Worm (Caenorhabditis elegans) whole organism, L4 larva: Measurements from ENCODE around the gene pdr-1.

ENCODE experiments used
- F37D6.2 ChIP-seq: sonication (generic microtip); optimal IDR thresholded peaks from 2 replicates; lab custom pipeline; 2016; ENCODE audit warnings: mild to moderate bottlenecking, missing genetic modification characterization, missing compliant biosample characterization
- R02D3.7 ChIP-seq: fragments of 150-350 bp; sonication (generic microtip); optimal IDR thresholded peaks from 3 replicates; lab custom pipeline; 2014; ENCODE audit warnings: missing biosample characterization, missing genetic modification characterization
- Y5F2A.4 ChIP-seq: fragments of 200-800 bp; sonication (Bioruptor generic); optimal IDR thresholded peaks from 2 replicates; lab custom pipeline; 2018; ENCODE audit warnings: mild to moderate bottlenecking, missing genetic modification characterization, missing compliant biosample characterization
- Y75B8A.6 ChIP-seq: fragments of 200-800 bp; sonication (Bioruptor generic); IDR thresholded peaks from 2 replicates; pipeline ENCODE4 v1.3.6; 2022; ENCODE audit warnings: missing genetic modification reagents, missing genetic modification characterization, missing compliant biosample characterization
- ZK337.2 ChIP-seq: fragments of 200-800 bp; sonication (Bioruptor generic); IDR thresholded peaks from 2 replicates; pipeline ENCODE4 v1.3.6; 2022; ENCODE audit warnings: missing genetic modification reagents, missing genetic modification characterization, missing compliant biosample characterization
- ZK546.5 ChIP-seq, 2 experiments: sonication (generic microtip); optimal IDR thresholded peaks; 2 replicates each; lab custom pipeline; 2017; ENCODE audit warnings: missing biosample characterization in 2 of 2, missing genetic modification characterization in 2 of 2
- aha-1 ChIP-seq: fragments of 150-350 bp; peaks from one replicate; lab custom pipeline; 2014; ENCODE audit warnings: missing biosample characterization, missing genetic modification characterization
- aly-2 ChIP-seq: sonication (generic microtip); optimal IDR thresholded peaks from 2 replicates; lab custom pipeline; 2018; ENCODE audit warnings: missing biosample characterization, missing genetic modification characterization
- arid-1 ChIP-seq: fragments of 200-800 bp; sonication (Bioruptor generic); conservative IDR thresholded peaks from 2 replicates; pipeline ENCODE4 v1.3.6; 2022; ENCODE audit warnings: missing genetic modification reagents, missing genetic modification characterization, missing compliant biosample characterization
- ceh-32 ChIP-seq: sonication (generic microtip); optimal IDR thresholded peaks from 2 replicates; lab custom pipeline; 2016; ENCODE audit warnings: mild to moderate bottlenecking, missing genetic modification characterization, missing compliant biosample characterization; ENCODE audit not compliant: poor library complexity
- ceh-62 ChIP-seq: sonication (generic microtip); optimal IDR thresholded peaks from 2 replicates; lab custom pipeline; 2017; ENCODE audit warnings: missing biosample characterization, missing genetic modification characterization
- ceh-82 ChIP-seq: sonication (generic microtip); optimal IDR thresholded peaks from 2 replicates; lab custom pipeline; 2017; ENCODE audit warnings: missing biosample characterization, missing genetic modification characterization
- ctbp-1 ChIP-seq: fragments of 200-800 bp; sonication (Bioruptor generic); IDR thresholded peaks from 2 replicates; pipeline ENCODE4 v1.3.6; 2022; ENCODE audit warnings: missing genetic modification reagents, missing genetic modification characterization, missing compliant biosample characterization
- daf-16 ChIP-seq, 3 experiments: sonication (generic microtip); optimal IDR thresholded peaks; 2 replicates each; lab custom pipeline; 2016 to 2017; ENCODE audit warnings: missing genetic modification characterization in 3 of 3, missing genetic modification reagents in 3 of 3, mild to moderate bottlenecking in 2 of 3, missing compliant biosample characterization in 2 of 3, missing biosample characterization in 1 of 3, moderate library complexity in 1 of 3
- daf-19 ChIP-seq: fragments of 200-800 bp; sonication (Bioruptor generic); conservative IDR thresholded peaks from 2 replicates; pipeline ENCODE4 v1.3.6; 2022; ENCODE audit warnings: missing genetic modification characterization, missing compliant biosample characterization
- daf-8 ChIP-seq: fragments of 200-800 bp; sonication (Bioruptor generic); IDR thresholded peaks from 2 replicates; pipeline ENCODE4 v1.3.6; 2022; ENCODE audit warnings: missing genetic modification characterization, missing compliant biosample characterization
- dmd-6 ChIP-seq: fragments of 200-800 bp; sonication (Bioruptor generic); IDR thresholded peaks from 2 replicates; pipeline ENCODE4 v1.3.6; 2022; ENCODE audit warnings: missing genetic modification reagents, missing genetic modification characterization, missing compliant biosample characterization
- dmd-8 ChIP-seq: fragments of 200-800 bp; sonication (Bioruptor generic); IDR thresholded peaks from 2 replicates; pipeline ENCODE4 v1.3.6; 2022; ENCODE audit warnings: missing genetic modification characterization, missing compliant biosample characterization
- dmd-9 ChIP-seq: fragments of 200-800 bp; sonication (Bioruptor generic); IDR thresholded peaks from 2 replicates; pipeline ENCODE4 v1.3.6; 2022; ENCODE audit warnings: missing genetic modification reagents, missing genetic modification characterization, missing compliant biosample characterization
- dpl-1 ChIP-seq: fragments of 150-350 bp; optimal IDR thresholded peaks from 2 replicates; lab custom pipeline; 2014; ENCODE audit warnings: missing biosample characterization, missing genetic modification reagents, missing genetic modification characterization
- dve-1 ChIP-seq: sonication (generic microtip); optimal IDR thresholded peaks from 2 replicates; lab custom pipeline; 2017; ENCODE audit warnings: antibody characterized with exemption, mild to moderate bottlenecking, missing genetic modification characterization, missing compliant biosample characterization; ENCODE audit not compliant: insufficient read depth
- fos-1 ChIP-seq: fragments of 150-350 bp; optimal IDR thresholded peaks from 2 replicates; lab custom pipeline; 2014; ENCODE audit warnings: missing biosample characterization, missing genetic modification characterization
- hif-1 ChIP-seq, 2 experiments: sonication (generic microtip); optimal IDR thresholded peaks; 2 replicates each; lab custom pipeline; 2016 to 2017; ENCODE audit warnings: missing compliant biosample characterization in 2 of 2, missing genetic modification characterization in 2 of 2, missing genetic modification reagents in 2 of 2, missing genotype in 2 of 2, mild to moderate bottlenecking in 1 of 2
- hlh-11 ChIP-seq: fragments of 200-800 bp; sonication (Bioruptor generic); optimal IDR thresholded peaks from 2 replicates; lab custom pipeline; 2018; ENCODE audit warnings: mild to moderate bottlenecking, missing genetic modification characterization, missing compliant biosample characterization
- jun-1 ChIP-seq: fragments of 150-350 bp; optimal IDR thresholded peaks from 2 replicates; lab custom pipeline; 2014; ENCODE audit warnings: missing biosample characterization, missing genetic modification reagents, missing genetic modification characterization
- lin-1 ChIP-seq: fragments of 200-800 bp; sonication (Bioruptor generic); IDR thresholded peaks from 2 replicates; pipeline ENCODE4 v1.3.6; 2022; ENCODE audit warnings: missing genetic modification reagents, missing genetic modification characterization, missing compliant biosample characterization
- lin-29 ChIP-seq: fragments of 200-800 bp; sonication (Bioruptor generic); IDR thresholded peaks from 2 replicates; pipeline ENCODE4 v1.3.6; 2022; ENCODE audit warnings: missing genetic modification reagents, missing genetic modification characterization, missing compliant biosample characterization
- lin-38 ChIP-seq: fragments of 200-800 bp; sonication (Bioruptor generic); IDR thresholded peaks from 2 replicates; pipeline ENCODE4 v1.3.6; 2022; ENCODE audit warnings: missing genetic modification reagents, missing genetic modification characterization, missing compliant biosample characterization
- lir-3 ChIP-seq: sonication (generic microtip); optimal IDR thresholded peaks from 2 replicates; lab custom pipeline; 2016; ENCODE audit warnings: mild to moderate bottlenecking, missing genetic modification characterization, missing compliant biosample characterization
- lsy-2 ChIP-seq, 2 experiments: fragments of 150-350 bp in 1 of 2; sonication (generic microtip) in 1 of 2; optimal IDR thresholded peaks; 2 replicates each; lab custom pipeline; 2014 to 2017; ENCODE audit warnings: missing biosample characterization in 2 of 2, missing genetic modification characterization in 2 of 2
- madf-5 ChIP-seq, 2 experiments: fragments of 200-800 bp; sonication (Bioruptor generic); IDR thresholded peaks; 2 replicates each; pipeline ENCODE4 v1.3.6; 2022; ENCODE audit warnings: missing compliant biosample characterization in 2 of 2, missing genetic modification characterization in 2 of 2
- mdt-29 ChIP-seq: fragments of 200-800 bp; sonication (Bioruptor generic); IDR thresholded peaks from 2 replicates; pipeline ENCODE4 v1.3.6; 2022; ENCODE audit warnings: missing genetic modification reagents, missing genetic modification characterization, missing compliant biosample characterization
- mep-1 ChIP-seq: fragments of 150-350 bp; sonication (generic microtip); optimal IDR thresholded peaks from 3 replicates; lab custom pipeline; 2014; ENCODE audit warnings: missing biosample characterization, missing genetic modification characterization
- mes-2 ChIP-seq: sonication (generic microtip); optimal IDR thresholded peaks from 2 replicates; lab custom pipeline; 2016; ENCODE audit warnings: missing genotype, mild to moderate bottlenecking, missing genetic modification characterization, missing compliant biosample characterization; ENCODE audit not compliant: poor library complexity, severe bottlenecking
- mxl-3 ChIP-seq: fragments of 200-800 bp; sonication (Bioruptor generic); optimal IDR thresholded peaks from 2 replicates; lab custom pipeline; 2018; ENCODE audit warnings: mild to moderate bottlenecking, missing genetic modification characterization, missing compliant biosample characterization
- nhr-10 ChIP-seq: fragments of 150-350 bp; optimal IDR thresholded peaks from 2 replicates; lab custom pipeline; 2014; ENCODE audit warnings: missing biosample characterization, missing genetic modification characterization
- nhr-11 ChIP-seq: fragments of 150-350 bp; optimal IDR thresholded peaks from 2 replicates; lab custom pipeline; 2014; ENCODE audit warnings: missing biosample characterization, missing genetic modification characterization
- nhr-25 ChIP-seq: sonication (generic microtip); optimal IDR thresholded peaks from 2 replicates; lab custom pipeline; 2017; ENCODE audit warnings: missing genetic modification characterization, mild to moderate bottlenecking, missing compliant biosample characterization, antibody characterized with exemption, moderate library complexity, borderline replicate concordance; ENCODE audit not compliant: insufficient read depth
- nhr-28 ChIP-seq: fragments of 150-350 bp; optimal IDR thresholded peaks from 2 replicates; lab custom pipeline; 2014; ENCODE audit warnings: missing biosample characterization, missing genetic modification characterization
- pha-4 ChIP-seq, 2 experiments: fragments of 150-350 bp in 1 of 2; fragments of 200-800 bp in 1 of 2; sonication (Bioruptor generic) in 1 of 2; IDR thresholded peaks in 1 of 2; optimal IDR thresholded peaks in 1 of 2; 2 replicates each; pipeline versions ENCODE4 v1.3.6 to Lab custom; 2014 to 2022; ENCODE audit warnings: missing genetic modification characterization in 2 of 2, missing genetic modification reagents in 2 of 2, missing biosample characterization in 1 of 2, missing compliant biosample characterization in 1 of 2
- php-3 ChIP-seq: fragments of 200-800 bp; sonication (Bioruptor generic); IDR thresholded peaks from 2 replicates; pipeline ENCODE4 v1.3.6; 2022; ENCODE audit warnings: missing genetic modification reagents, missing genetic modification characterization, missing compliant biosample characterization
- pqm-1 ChIP-seq: sonication (generic microtip); optimal IDR thresholded peaks from 2 replicates; lab custom pipeline; 2017; ENCODE audit warnings: missing biosample characterization, missing genetic modification characterization
- saeg-2 ChIP-seq: fragments of 200-800 bp; sonication (Bioruptor generic); IDR thresholded peaks from 2 replicates; pipeline ENCODE4 v1.3.6; 2022; ENCODE audit warnings: missing genetic modification reagents, missing genetic modification characterization, missing compliant biosample characterization
- sdz-12 ChIP-seq: fragments of 200-800 bp; sonication (Bioruptor generic); optimal IDR thresholded peaks from 2 replicates; lab custom pipeline; 2018; ENCODE audit warnings: mild to moderate bottlenecking, missing genetic modification characterization, missing compliant biosample characterization
- skn-1 ChIP-seq: fragments of 150-350 bp; optimal IDR thresholded peaks from 2 replicates; lab custom pipeline; 2014; ENCODE audit warnings: missing biosample characterization, missing genetic modification characterization
- tra-1 ChIP-seq: fragments of 200-800 bp; sonication (Bioruptor generic); IDR thresholded peaks from 2 replicates; pipeline ENCODE4 v1.3.6; 2022; ENCODE audit warnings: missing genetic modification reagents, missing genetic modification characterization, missing compliant biosample characterization
- unc-39 ChIP-seq: sonication (generic microtip); optimal IDR thresholded peaks from 2 replicates; lab custom pipeline; 2017; ENCODE audit warnings: missing biosample characterization, missing genetic modification characterization
- zag-1 ChIP-seq: fragments of 150-350 bp; optimal IDR thresholded peaks from 2 replicates; lab custom pipeline; 2014; ENCODE audit warnings: missing biosample characterization, missing genetic modification characterization
- ztf-11 ChIP-seq: fragments of 150-350 bp; optimal IDR thresholded peaks from 2 replicates; lab custom pipeline; 2014; ENCODE audit warnings: missing biosample characterization, missing genetic modification characterization

The pdr-1 gene

ce11 chrIII:13732665-13733064, 38.6 kb upstream of the pdr-1 start (continued):
- TF ChIP-seq mep-1 (tag; lab: Kevin White, UChicago) = peak; percentile 1
- no peak for TF ChIP-seq pqm-1 (tag; lab: Kevin White, UChicago)
- no peak for TF ChIP-seq Y5F2A.4
- no peak for TF ChIP-seq ceh-62 (tag; lab: Kevin White, UChicago)
- no peak for TF ChIP-seq lsy-2 (tag; optimal IDR thresholded peaks at IDR 0.05; lab: Kevin White, UChicago)
- TF ChIP-seq sdz-12 = no peak
- no peak for TF ChIP-seq tra-1 (GFP tag; lab: Robert Waterston, UW)
- TF ChIP-seq mes-2 = peak; percentile 39
- TF ChIP-seq dmd-8 (GFP tag; lab: Robert Waterston, UW) = no peak
- no peak for TF ChIP-seq lir-3
- TF ChIP-seq nhr-28 = peak; percentile 12
- no peak for TF ChIP-seq daf-19
- no peak for TF ChIP-seq mdt-29 (GFP tag; lab: Robert Waterston, UW)
- no peak for TF ChIP-seq zag-1 (tag; lab: Kevin White, UChicago)

ce11 chrIII:13733833-13734232, 37.5 kb upstream of the pdr-1 start:
- TF ChIP-seq ceh-82 (tag; lab: Kevin White, UChicago) (no peak), ctbp-1 (no peak), ZK546.5 (tag; optimal IDR thresholded peaks at IDR 0.05; lab: Kevin White, UChicago) (no peak), arid-1 (GFP tag; lab: Robert Waterston, UW) (no peak), lin-1 (GFP tag; lab: Robert Waterston, UW) (no peak), dmd-9 (GFP tag; lab: Robert Waterston, UW) (no peak), nhr-11 (tag; lab: Kevin White, UChicago) (no peak), lin-29 (GFP tag; lab: Robert Waterston, UW) (no peak), Y75B8A.6 (GFP tag; lab: Robert Waterston, UW) (no peak), unc-39 (tag; lab: Kevin White, UChicago) (no peak), nhr-10 (tag; lab: Kevin White, UChicago) (no peak), nhr-28 (peak; percentile 73), pha-4 (GFP tag; IDR thresholded peaks at IDR 0.05; lab: Robert Waterston, UW) (no peak), pha-4 (tag; optimal IDR thresholded peaks at IDR 0.05; lab: Kevin White, UChicago) (no peak), lsy-2 (tag; optimal IDR thresholded peaks at IDR 0.05; lab: Kevin White, UChicago) (peak in 1 of 2 experiments; percentile 4), Y5F2A.4 (no peak), daf-8 (GFP tag; lab: Robert Waterston, UW) (no peak), ceh-32 (tag; lab: Kevin White, UChicago) (no peak), php-3 (no peak), ZK337.2 (GFP tag; lab: Robert Waterston, UW) (no peak), dve-1 (tag; lab: Kevin White, UChicago) (peak; percentile 79), dmd-6 (GFP tag; lab: Robert Waterston, UW) (peak; percentile 69), ztf-11 (tag; lab: Kevin White, UChicago) (no peak), lin-38 (GFP tag; lab: Robert Waterston, UW) (0 out of 2 replicates have a peak, but pooled peaks have one; percentile 23), jun-1 (tag; lab: Kevin White, UChicago) (no peak), mxl-3 (GFP tag; lab: Kevin White, UChicago) (peak; percentile 2), pqm-1 (tag; lab: Kevin White, UChicago) (peak; percentile 96), madf-5 (GFP tag; IDR thresholded peaks at IDR 0.05; lab: Robert Waterston, UW) (no peak), daf-16 (GFP tag; optimal IDR thresholded peaks at IDR 0.05; lab: Kevin White, UChicago) (no peak), daf-16 (tag; optimal IDR thresholded peaks at IDR 0.05; lab: Kevin White, UChicago) (peak; percentile 80), lir-3 (no peak), R02D3.7 (tag; lab: Kevin White, UChicago) (no peak), aly-2 (tag; lab: Kevin White, UChicago) (no peak), dpl-1 (no peak), tra-1 (GFP tag; lab: Robert Waterston, UW) (peak; percentile 82), fos-1 (tag; lab: Kevin White, UChicago) (no peak), F37D6.2 (tag; lab: Kevin White, UChicago) (no peak), saeg-2 (GFP tag; lab: Robert Waterston, UW) (no peak), nhr-25 (no peak), skn-1 (tag; lab: Kevin White, UChicago) (no peak), aha-1 (peak; percentile 87), mep-1 (tag; lab: Kevin White, UChicago) (peak; percentile 2), hlh-11 (tag; lab: Kevin White, UChicago) (peak; percentile 72), hif-1 (tag; optimal IDR thresholded peaks at IDR 0.05; lab: Kevin White, UChicago) (no peak)
